Fruit fly (Drosophila melanogaster) ovary, adult (tissue): ENCODE measurements around the gene CG42729.

ENCODE experiments used
- CG17801 ChIP-seq: fragments of 200-800 bp; optimal IDR thresholded peaks from 2 replicates; lab custom pipeline; 2019; ENCODE audit warnings: missing biosample characterization, mild to moderate bottlenecking, missing genetic modification characterization, moderate library complexity; ENCODE audit not compliant: partially characterized antibody

The CG42729 gene

DNA sequence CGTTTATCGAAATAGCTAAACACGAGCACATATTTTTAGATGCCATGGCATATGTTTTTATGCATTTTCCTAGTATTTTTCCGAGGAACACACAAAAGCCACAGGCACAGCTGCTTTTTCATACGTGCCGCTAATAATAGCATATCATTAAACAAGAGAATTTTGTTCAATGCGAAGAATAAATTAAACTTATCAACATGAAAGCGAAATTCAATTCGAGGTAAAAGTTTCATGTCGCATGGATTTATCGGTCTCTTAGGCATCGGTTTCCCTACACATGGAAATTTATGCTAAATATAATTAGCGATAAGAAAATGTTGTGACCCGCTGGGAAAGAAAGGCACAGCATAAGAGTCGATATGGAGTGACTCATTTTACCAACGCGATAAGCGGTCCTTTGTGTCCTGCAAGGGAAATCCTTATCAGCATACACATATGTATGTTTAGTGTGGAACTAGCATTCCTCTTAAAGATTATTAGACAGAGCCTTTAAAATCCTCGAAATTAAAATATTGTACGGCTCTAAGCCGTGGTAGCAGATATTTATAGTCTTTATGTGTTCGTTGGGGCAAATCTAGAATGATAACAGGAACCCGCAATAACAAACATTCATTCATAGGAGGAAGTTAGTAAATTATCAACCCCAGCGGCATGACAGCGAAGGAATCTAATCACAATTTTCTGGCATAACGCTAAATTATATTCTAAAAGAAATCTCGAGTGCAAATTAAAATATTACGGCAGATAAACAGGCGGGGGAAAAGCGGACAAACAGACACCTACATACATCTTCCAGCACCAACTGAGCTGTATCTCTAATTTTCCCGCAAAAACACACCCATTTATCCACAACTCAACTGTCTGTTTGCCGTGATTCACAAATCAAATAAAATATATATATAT lies 4.4 kb upstream of the CG42729 start, which contains the start of gene CG43248:
Gene CG43248, minus strand, starts transcription at position 51 of the 903 bp plus-strand sequence.
- no peak for TF ChIP-seq CG17801 (GFP tag; lab: Kevin White, UChicago)

dm6 chr3L:15530638-15531225 lies 3.4 kb upstream of the CG42729 start:
- no peak for TF ChIP-seq CG17801 (GFP tag; lab: Kevin White, UChicago)

dm6 chr3L:15530071-15530470 lies 2.8 kb upstream of the CG42729 start:
- no peak for TF ChIP-seq CG17801 (GFP tag; lab: Kevin White, UChicago)

DNA sequence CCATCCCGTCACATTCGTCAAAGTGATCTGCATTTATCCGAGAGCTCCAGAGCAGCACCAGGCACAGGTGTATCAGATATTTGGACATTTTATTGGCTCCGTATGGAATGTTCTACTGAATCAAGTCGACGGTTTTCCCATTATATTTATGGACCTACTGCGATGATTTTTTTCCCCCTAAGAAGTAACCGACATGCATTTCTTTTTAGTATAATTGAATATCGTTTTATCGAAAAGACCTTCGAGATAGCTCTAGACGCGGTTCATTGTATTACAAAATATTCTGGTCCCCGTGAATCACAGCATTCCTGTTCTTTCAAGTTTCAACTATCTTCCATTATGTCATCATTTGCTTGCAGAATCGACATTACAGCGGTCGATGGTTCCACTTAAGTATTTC lies 1.8 kb upstream of the CG42729 start, which contains the start of gene obst-H:
Gene obst-H, minus strand, starts transcription at position 101 of the 400 bp plus-strand sequence.
- TF ChIP-seq CG17801 (GFP tag; lab: Kevin White, UChicago) = no peak

- no peak for TF ChIP-seq CG17801 (GFP tag; lab: Kevin White, UChicago)
These were observed 780 bp upstream of the CG42729 start, which contains the start of gene CG42728 for dm6 chr3L:15528096-15528495. Gene CG42728 (minus strand): TSS chr3L:15528196.

DNA sequence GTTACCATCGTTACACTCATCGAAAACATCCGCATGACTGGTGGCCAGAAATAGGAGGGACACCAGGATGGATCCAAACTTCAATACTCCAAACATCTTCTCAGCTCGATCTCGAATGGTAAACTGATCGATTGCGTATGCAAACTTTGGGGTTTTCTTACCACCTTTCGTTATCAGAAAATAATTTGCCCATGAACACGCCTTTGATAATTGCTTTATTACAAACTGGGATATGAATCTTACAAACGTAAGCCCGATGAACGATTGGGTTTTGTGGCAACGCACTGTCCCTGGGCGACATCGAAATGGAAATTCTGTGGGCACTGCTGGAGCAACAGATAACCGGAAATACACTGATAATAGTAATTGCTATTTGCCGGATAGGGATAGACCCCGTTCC lies 604 bp downstream of the CG42729 start, which contains the start of gene CG33985:
Gene CG33985, minus strand, starts transcription at position 101 of the 400 bp plus-strand sequence.
- TF ChIP-seq CG17801 (GFP tag; lab: Kevin White, UChicago) = no peak

dm6 chr3L:15525153-15525552 lies 2.2 kb downstream of the CG42729 start, which contains the start of gene CG33986:
Gene CG33986 (minus strand): TSS chr3L:15525253.
- TF ChIP-seq CG17801 (GFP tag; lab: Kevin White, UChicago) = no peak

- TF ChIP-seq CG17801 (GFP tag; lab: Kevin White, UChicago) = peak; percentile 16
These were observed 3.4 kb downstream of the CG42729 start, which contains the start of gene CG7945 for dm6 chr3L:15523806-15524346. Gene CG7945 (minus strand): TSS chr3L:15524137.

DNA sequence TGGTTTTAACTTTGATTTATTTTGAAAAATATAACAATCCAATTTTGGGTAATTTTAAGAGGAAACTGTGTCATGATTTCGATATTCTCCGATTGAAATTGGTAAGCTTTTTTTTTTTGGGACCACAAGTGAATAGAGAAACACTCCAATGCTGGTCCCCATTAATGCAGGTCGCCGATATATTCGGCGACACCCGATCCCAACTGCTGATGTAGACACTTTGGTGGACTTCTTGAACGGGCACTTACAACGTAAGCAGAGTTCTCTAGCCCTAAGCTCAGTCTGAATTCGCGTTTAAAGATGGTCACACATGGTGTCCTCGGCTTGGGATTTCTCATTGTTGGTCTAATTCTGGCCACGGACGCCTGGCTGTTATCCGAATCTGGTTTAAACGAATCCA lies 7.0 kb downstream of the CG42729 start, which contains the start of gene yellow-k:
Gene yellow-k, plus strand, starts transcription at position 301 of the 400 bp plus-strand sequence.
- no peak for TF ChIP-seq CG17801 (GFP tag; lab: Kevin White, UChicago)

dm6 chr3L:15519920-15520319 lies 7.4 kb downstream of the CG42729 start:
- no peak for TF ChIP-seq CG17801 (GFP tag; lab: Kevin White, UChicago)

- TF ChIP-seq CG17801 (GFP tag; lab: Kevin White, UChicago) = no peak
These were observed 7.8 kb downstream of the CG42729 start, which contains the start of gene mex1 for dm6 chr3L:15519492-15519891. Gene mex1 (minus strand): TSS chr3L:15519592.

- TF ChIP-seq CG17801 (GFP tag; lab: Kevin White, UChicago) = no peak
These were observed 9.0 kb downstream of the CG42729 start for dm6 chr3L:15518344-15518743.

dm6 chr3L:15517508-15517907 lies 9.8 kb downstream of the CG42729 start:
- no peak for TF ChIP-seq CG17801 (GFP tag; lab: Kevin White, UChicago)

dm6 chr3L:15516956-15517355 lies 10.4 kb downstream of the CG42729 start, which contains the start of gene CG13454:
Gene CG13454 (minus strand): TSS chr3L:15517056.
- TF ChIP-seq CG17801 (GFP tag; lab: Kevin White, UChicago) = no peak

DNA sequence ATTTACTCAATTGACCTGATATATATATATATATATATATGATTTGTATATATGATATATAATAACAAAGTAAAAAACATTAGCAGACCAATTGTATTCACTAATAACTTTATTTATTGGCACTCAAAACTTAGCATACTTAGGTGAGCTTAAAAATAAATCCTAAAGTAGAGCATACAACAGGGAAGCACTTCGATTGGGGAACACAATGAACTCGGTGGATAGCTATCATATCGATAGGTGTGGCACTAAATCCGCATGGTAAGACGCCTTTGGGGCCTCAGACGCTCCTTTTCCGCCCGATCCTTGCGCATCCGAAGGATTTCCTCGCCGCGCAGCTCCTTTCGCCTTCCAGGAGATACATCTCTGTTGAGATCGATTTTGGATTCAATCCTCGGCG lies 10.9 kb downstream of the CG42729 start:
- no peak for TF ChIP-seq CG17801 (GFP tag; lab: Kevin White, UChicago)
